Worm (Caenorhabditis elegans) whole organism, young adult: ENCODE measurements around the gene sru-21.

ENCODE experiments used
- F23B12.7 ChIP-seq: sonication (generic microtip); optimal IDR thresholded peaks from 2 replicates; lab custom pipeline; 2017; ENCODE audit warnings: missing genetic modification characterization, mild to moderate bottlenecking, missing compliant biosample characterization, antibody characterized with exemption, moderate library complexity; ENCODE audit not compliant: insufficient read depth
- ama-1 ChIP-seq, 3 experiments: fragments of 150-350 bp in 1 of 3; sonication (generic microtip) in 2 of 3; optimal IDR thresholded peaks; 2 replicates each; lab custom pipeline; 2014 to 2018; ENCODE audit warnings: missing biosample characterization in 2 of 3, missing genetic modification characterization in 2 of 3, missing genetic modification reagents in 2 of 3
- dpl-1 ChIP-seq: fragments of 150-350 bp; optimal IDR thresholded peaks from 2 replicates; lab custom pipeline; 2014; ENCODE audit warnings: missing biosample characterization, missing genetic modification reagents, missing genetic modification characterization
- let-607 ChIP-seq, 2 experiments: fragments of 200-800 bp in 1 of 2; sonication (Bioruptor generic) in 1 of 2; sonication (generic microtip) in 1 of 2; optimal IDR thresholded peaks; 2 replicates each; lab custom pipeline; 2016 to 2018; ENCODE audit warnings: mild to moderate bottlenecking in 2 of 2, missing compliant biosample characterization in 2 of 2, missing genetic modification characterization in 2 of 2, moderate library complexity in 2 of 2, missing genotype in 1 of 2
- mcd-1 ChIP-seq: fragments of 200-800 bp; sonication (Bioruptor generic); IDR thresholded peaks from 2 replicates; pipeline ENCODE4 v1.3.6; 2022; ENCODE audit warnings: missing genetic modification reagents, missing genetic modification characterization, missing compliant biosample characterization
- pha-4 ChIP-seq: fragments of 150-350 bp; sonication (generic microtip); optimal IDR thresholded peaks from 2 replicates; lab custom pipeline; 2014; ENCODE audit warnings: missing biosample characterization, missing genetic modification reagents, missing genetic modification characterization

ce11 chrIV:13665073-13665472 is 38.5 kb downstream of the sru-21 start:
- no peak for TF ChIP-seq mcd-1 (GFP tag; lab: Robert Waterston, UW)
- no peak for TF ChIP-seq ama-1 (optimal IDR thresholded peaks at IDR 0.05; lab: Kevin White, UChicago)
- no peak for TF ChIP-seq ama-1 (GFP tag; optimal IDR thresholded peaks at IDR 0.05; lab: Kevin White, UChicago)
- TF ChIP-seq pha-4 (tag; lab: Kevin White, UChicago): no peak
- TF ChIP-seq let-607 (tag; optimal IDR thresholded peaks at IDR 0.05; lab: Kevin White, UChicago): no peak
- TF ChIP-seq dpl-1 (GFP tag; lab: Kevin White, UChicago): no peak
- no peak for TF ChIP-seq F23B12.7 (tag; lab: Kevin White, UChicago)
